Worm (Caenorhabditis elegans): ENCODE results near the gene F46B6.4.

Gene F46B6.4

DNA sequence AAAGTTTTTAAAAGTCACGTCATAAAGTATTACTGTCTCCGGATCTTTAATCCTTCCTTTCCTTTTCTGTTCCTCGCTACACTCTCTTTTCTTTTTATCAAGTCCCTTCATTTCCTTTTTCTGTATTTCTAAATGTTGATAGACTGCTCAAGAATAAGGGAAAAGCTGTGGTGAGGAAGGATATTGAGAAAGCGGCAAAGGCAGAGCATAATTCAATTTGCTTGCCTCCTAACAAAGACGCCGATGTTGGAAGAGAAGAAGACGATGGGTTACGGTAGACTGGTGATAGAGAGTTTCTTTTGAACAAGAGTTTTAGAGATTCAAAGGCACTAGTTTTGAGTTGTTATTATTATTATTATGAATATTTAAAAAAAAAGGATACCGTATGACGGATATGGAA is 13.7 kb downstream of the F46B6.4 start:
- TF ChIP-seq rbr-2 (tag; optimal IDR thresholded peaks at IDR 0.05) = peak; percentile 22
- no peak for TF ChIP-seq F44E2.7 (GFP tag; IDR thresholded peaks at IDR 0.05)
- peak; percentile 97 for TF ChIP-seq fkh-10 (GFP tag; optimal IDR thresholded peaks at IDR 0.05)
- TF ChIP-seq daf-12 (tag; optimal IDR thresholded peaks at IDR 0.05) = no peak
- no peak for TF ChIP-seq ceh-28 (tag; optimal IDR thresholded peaks at IDR 0.05)
- peak; percentile 14 for TF ChIP-seq ceh-32 (tag; optimal IDR thresholded peaks at IDR 0.05; ENCODE audit: poor library complexity)
- TF ChIP-seq arid-1 (GFP tag; conservative IDR thresholded peaks at IDR 0.05) = no peak
- no peak for TF ChIP-seq Y105C5A.15 (GFP tag; IDR thresholded peaks at IDR 0.05)
- TF ChIP-seq dmd-9 (GFP tag; IDR thresholded peaks at IDR 0.05) = no peak
- peak; percentile 71 for TF ChIP-seq aha-1 (tag)
- no peak for TF ChIP-seq zip-2 (tag; optimal IDR thresholded peaks at IDR 0.05)
- TF ChIP-seq Y5F2A.4 (GFP tag; optimal IDR thresholded peaks at IDR 0.05) = no peak
- TF ChIP-seq dmd-6 (GFP tag; IDR thresholded peaks at IDR 0.05) = no peak
- peak; percentile 100 for TF ChIP-seq ces-1 (GFP tag; optimal IDR thresholded peaks at IDR 0.05)
- peak; percentile 6 to 83 for TF ChIP-seq lsy-2 (tag; optimal IDR thresholded peaks at IDR 0.05)
- TF ChIP-seq zag-1 (tag; optimal IDR thresholded peaks at IDR 0.05) = no peak

DNA sequence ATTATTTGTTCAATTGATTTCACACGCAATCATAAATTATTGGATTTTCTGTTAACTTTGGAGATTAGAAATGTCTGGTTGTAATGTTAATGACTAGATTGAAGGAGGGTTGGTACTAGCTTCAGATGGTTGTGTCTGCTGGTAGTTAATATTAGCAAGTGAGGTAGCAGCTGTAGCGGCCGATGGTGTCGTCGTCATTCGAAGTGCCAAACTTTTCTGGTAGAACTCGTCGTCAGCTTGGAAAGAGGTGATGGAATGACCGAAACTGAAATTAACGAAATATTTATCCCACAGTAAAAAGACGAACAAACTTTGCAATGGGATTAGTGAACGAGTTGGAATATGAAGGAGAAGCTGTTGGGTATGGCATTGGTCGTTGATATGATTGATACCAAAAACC is 14.8 kb downstream of the F46B6.4 start:
- peak in 1 of 2 experiments; percentile 97 for TF ChIP-seq unc-62 (GFP tag; optimal IDR thresholded peaks at IDR 0.05 in 1 of 2)
- no peak for TF ChIP-seq unc-62 (tag; optimal IDR thresholded peaks at IDR 0.05)
- TF ChIP-seq nhr-28 (tag; optimal IDR thresholded peaks at IDR 0.05) = no peak
- no peak for TF ChIP-seq nhr-237 (tag; optimal IDR thresholded peaks at IDR 0.05)
- TF ChIP-seq ceh-62 (tag; optimal IDR thresholded peaks at IDR 0.05) = no peak
- TF ChIP-seq php-3 (GFP tag; IDR thresholded peaks at IDR 0.05) = no peak
- TF ChIP-seq sdz-12 (GFP tag; optimal IDR thresholded peaks at IDR 0.05) = no peak
- TF ChIP-seq lsy-2 (tag; optimal IDR thresholded peaks at IDR 0.05) = no peak

ce11 chrV:9763759-9764158 is 15.6 kb downstream of the F46B6.4 start:
- TF ChIP-seq lin-13 (GFP tag; optimal IDR thresholded peaks at IDR 0.05) = no peak
- no peak for TF ChIP-seq ctbp-1 (GFP tag; IDR thresholded peaks at IDR 0.05)
- no peak for TF ChIP-seq zip-2 (tag; optimal IDR thresholded peaks at IDR 0.05)
- no peak for TF ChIP-seq vab-7 (GFP tag; IDR thresholded peaks at IDR 0.05)
- TF ChIP-seq dmd-8 (GFP tag; IDR thresholded peaks at IDR 0.05) = no peak
- no peak for TF ChIP-seq daf-8 (GFP tag; IDR thresholded peaks at IDR 0.05)
- TF ChIP-seq ceh-28 (tag; optimal IDR thresholded peaks at IDR 0.05) = no peak
- no peak for TF ChIP-seq lin-1 (GFP tag; IDR thresholded peaks at IDR 0.05)

- TF ChIP-seq F37D6.2 (tag; optimal IDR thresholded peaks at IDR 0.05) (no peak), lin-1 (GFP tag; IDR thresholded peaks at IDR 0.05) (no peak), zfp-3 (GFP tag; conservative IDR thresholded peaks at IDR 0.05) (no peak), saeg-2 (GFP tag; IDR thresholded peaks at IDR 0.05) (no peak), nhr-237 (tag; optimal IDR thresholded peaks at IDR 0.05) (no peak), skn-1 (tag; optimal IDR thresholded peaks at IDR 0.05) (no peak), sdz-12 (GFP tag; optimal IDR thresholded peaks at IDR 0.05) (no peak), hlh-30 (tag; optimal IDR thresholded peaks at IDR 0.05; ENCODE audit: insufficient read depth) (no peak), Y5F2A.4 (GFP tag; optimal IDR thresholded peaks at IDR 0.05) (no peak), F49E8.2 (tag; optimal IDR thresholded peaks at IDR 0.05; ENCODE audit: borderline replicate concordance) (no peak), ceh-62 (tag; optimal IDR thresholded peaks at IDR 0.05) (no peak), Y105C5A.15 (GFP tag; IDR thresholded peaks at IDR 0.05) (no peak), unc-62 (GFP tag; optimal IDR thresholded peaks at IDR 0.05 in 1 of 2) (no peak), unc-62 (tag; optimal IDR thresholded peaks at IDR 0.05) (no peak), lin-38 (GFP tag; IDR thresholded peaks at IDR 0.05) (no peak), mxl-3 (GFP tag; optimal IDR thresholded peaks at IDR 0.05) (no peak), lin-13 (GFP tag; optimal IDR thresholded peaks at IDR 0.05) (no peak), ZK337.2 (GFP tag; IDR thresholded peaks at IDR 0.05) (no peak), dve-1 (tag; optimal IDR thresholded peaks at IDR 0.05; ENCODE audit: insufficient read depth) (no peak), pha-4 (GFP tag; IDR thresholded peaks at IDR 0.05) (no peak), pha-4 (tag; optimal IDR thresholded peaks at IDR 0.05) (no peak)
Observed at ce11 chrV:9758437-9758836, 20.9 kb downstream of the F46B6.4 start.
